Fruit fly (Drosophila melanogaster) whole organism, embryonic: ENCODE data around the gene CG43233.

Experiments
- CG10274 ChIP-seq: fragments of 200-800 bp; sonication (Bioruptor generic); optimal IDR thresholded peaks from 3 replicates; lab custom pipeline; 2017; ENCODE audit warnings: missing biosample characterization, mild to moderate bottlenecking, missing genetic modification characterization
- CG11504 ChIP-seq: fragments of 200-800 bp; sonication (Bioruptor generic); optimal IDR thresholded peaks from 3 replicates; lab custom pipeline; 2019; ENCODE audit warnings: missing biosample characterization, mild to moderate bottlenecking, missing genetic modification characterization, moderate library complexity
- CG11696 ChIP-seq: fragments of 200-800 bp; sonication (Bioruptor generic); IDR thresholded peaks from 2 replicates; pipeline ENCODE4 v1.3.6; 2022; ENCODE audit warnings: missing biosample characterization, missing genetic modification characterization
- CG12744 ChIP-seq: fragments of 200-800 bp; sonication (Bioruptor generic); optimal IDR thresholded peaks from 2 replicates; lab custom pipeline; 2016; ENCODE audit warnings: missing biosample characterization, missing genetic modification characterization
- CG12769 ChIP-seq: fragments of 200-800 bp; sonication (Bioruptor generic); optimal IDR thresholded peaks from 2 replicates; lab custom pipeline; 2019; ENCODE audit warnings: missing biosample characterization, mild to moderate bottlenecking, missing genetic modification characterization, moderate library complexity
- CG2116 ChIP-seq: fragments of 200-800 bp; sonication (Bioruptor generic); optimal IDR thresholded peaks from 3 replicates; lab custom pipeline; 2018; ENCODE audit warnings: missing biosample characterization, mild to moderate bottlenecking, missing genetic modification characterization
- CG2875 ChIP-seq: fragments of 200-800 bp; sonication (Bioruptor generic); optimal IDR thresholded peaks from 2 replicates; lab custom pipeline; 2017; ENCODE audit warnings: missing biosample characterization, mild to moderate bottlenecking, missing genetic modification characterization, missing genetic modification reagents
- CG4854 ChIP-seq: fragments of 200-800 bp; sonication (Bioruptor generic); optimal IDR thresholded peaks from 2 replicates; lab custom pipeline; 2016; ENCODE audit warnings: missing biosample characterization, missing genetic modification characterization, inconsistent platforms
- CG7745 ChIP-seq: fragments of 200-800 bp; sonication (Bioruptor generic); optimal IDR thresholded peaks from 2 replicates; lab custom pipeline; 2018; ENCODE audit warnings: missing biosample characterization, mild to moderate bottlenecking, missing genetic modification characterization, moderate library complexity
- CG7963 ChIP-seq: fragments of 200-800 bp; sonication (Bioruptor generic); IDR thresholded peaks from 3 replicates; pipeline ENCODE4 v1.3.6; 2022; ENCODE audit warnings: missing biosample characterization, missing genetic modification characterization; ENCODE audit not compliant: partially characterized antibody
- Ets65A ChIP-seq: fragments of 200-800 bp; sonication (Bioruptor generic); peaks from one replicate; lab custom pipeline; 2016; ENCODE audit warnings: missing biosample characterization, missing genetic modification characterization
- Hr51 ChIP-seq, 2 experiments: fragments of 200-800 bp; sonication (Bioruptor generic); optimal IDR thresholded peaks; 2 replicates in 1 of 2; 3 replicates in 1 of 2; lab custom pipeline; 2016 to 2018; ENCODE audit warnings: missing biosample characterization in 2 of 2, missing genetic modification characterization in 2 of 2, mild to moderate bottlenecking in 1 of 2, moderate library complexity in 1 of 2
- Med ChIP-seq: fragments of 200-800 bp; sonication (Bioruptor generic); peaks from one replicate; lab custom pipeline; 2016; ENCODE audit warnings: missing biosample characterization, missing genetic modification characterization, mild to moderate bottlenecking, inconsistent platforms, moderate library complexity
- Usf ChIP-seq: fragments of 200-800 bp; sonication (Bioruptor generic); optimal IDR thresholded peaks from 2 replicates; lab custom pipeline; 2017; ENCODE audit warnings: missing genotype, missing biosample characterization, missing genetic modification characterization
- chinmo ChIP-seq: fragments of 200-800 bp; sonication (Bioruptor generic); IDR thresholded peaks from 4 replicates; pipeline ENCODE4 v1.3.6; 2022; ENCODE audit warnings: missing biosample characterization, missing genetic modification characterization; ENCODE audit not compliant: partially characterized antibody
- chm ChIP-seq: fragments of 200-800 bp; sonication (Bioruptor generic); IDR thresholded peaks from 2 replicates; pipeline ENCODE4 v1.3.6; 2022; ENCODE audit warnings: missing biosample characterization, missing genetic modification characterization
- ci ChIP-seq: fragments of 200-800 bp; sonication (Bioruptor generic); IDR thresholded peaks from 3 replicates; pipeline ENCODE4 v1.3.6; 2022; ENCODE audit warnings: missing biosample characterization, missing genetic modification characterization
- corto ChIP-seq: fragments of 200-800 bp; sonication (Bioruptor generic); optimal IDR thresholded peaks from 2 replicates; lab custom pipeline; 2016; ENCODE audit warnings: missing biosample characterization, mild to moderate bottlenecking, missing genetic modification characterization, moderate library complexity
- crol ChIP-seq: fragments of 200-800 bp; sonication (Bioruptor generic); IDR thresholded peaks from 2 replicates; pipeline ENCODE4 v1.3.6; 2022; ENCODE audit warnings: missing biosample characterization, missing genetic modification characterization
- dm ChIP-seq: fragments of 200-800 bp; sonication (Bioruptor generic); optimal IDR thresholded peaks from 3 replicates; lab custom pipeline; 2016; ENCODE audit warnings: missing biosample characterization, missing genetic modification characterization
- en ChIP-seq: fragments of 200-800 bp; sonication (Bioruptor generic); optimal IDR thresholded peaks from 2 replicates; lab custom pipeline; 2016; ENCODE audit warnings: missing biosample characterization, missing genetic modification characterization
- eve ChIP-seq, 2 experiments: fragments of >200 bp; optimal IDR thresholded peaks; 2 replicates each; lab custom pipeline; 2017; ENCODE audit warnings: missing biosample characterization in 2 of 2, missing genetic modification characterization in 2 of 2
- h ChIP-seq: fragments of >200 bp; optimal IDR thresholded peaks from 2 replicates; lab custom pipeline; 2017
- nom ChIP-seq: fragments of 200-800 bp; sonication (Bioruptor generic); optimal IDR thresholded peaks from 2 replicates; lab custom pipeline; 2017; ENCODE audit warnings: missing biosample characterization, missing genetic modification characterization, mild to moderate bottlenecking, moderate library complexity, missing genetic modification reagents
- prd ChIP-seq, 3 experiments: fragments of >200 bp in 2 of 3; fragments of 200-800 bp in 1 of 3; sonication (Bioruptor generic) in 1 of 3; optimal IDR thresholded peaks in 2 of 3; IDR thresholded peaks in 1 of 3; 2 replicates in 2 of 3; 3 replicates in 1 of 3; pipeline versions ENCODE4 v1.3.6 to Lab custom; 2017 to 2022; ENCODE audit warnings: missing biosample characterization in 1 of 3, missing genetic modification characterization in 1 of 3
- pros ChIP-seq: fragments of 200-800 bp; sonication (Bioruptor generic); optimal IDR thresholded peaks from 3 replicates; lab custom pipeline; 2019; ENCODE audit warnings: missing biosample characterization, mild to moderate bottlenecking, missing genetic modification characterization, moderate library complexity
- sd ChIP-seq: fragments of 200-800 bp; sonication (Bioruptor generic); optimal IDR thresholded peaks from 3 replicates; lab custom pipeline; 2018; ENCODE audit warnings: missing biosample characterization, mild to moderate bottlenecking, missing genetic modification characterization, moderate library complexity
- sens ChIP-seq: fragments of 200-800 bp; sonication (Bioruptor generic); peaks from one replicate; lab custom pipeline; 2016; ENCODE audit warnings: missing biosample characterization, missing genetic modification characterization
- so ChIP-seq: fragments of 200-800 bp; sonication (Bioruptor generic); IDR thresholded peaks from 3 replicates; pipeline ENCODE4 v1.3.6; 2022; ENCODE audit warnings: missing biosample characterization, missing genetic modification characterization
- tll ChIP-seq, 2 experiments: fragments of 200-800 bp in 1 of 2; fragments of >200 bp in 1 of 2; sonication (Bioruptor generic) in 1 of 2; optimal IDR thresholded peaks; 2 replicates each; lab custom pipeline; 2017 to 2019; ENCODE audit warnings: missing biosample characterization in 2 of 2, missing genetic modification characterization in 2 of 2, mild to moderate bottlenecking in 1 of 2, moderate library complexity in 1 of 2
- twi ChIP-seq: fragments of 200-800 bp; optimal IDR thresholded peaks from 2 replicates; lab custom pipeline; 2019; ENCODE audit warnings: missing biosample characterization, mild to moderate bottlenecking, missing genetic modification characterization, moderate library complexity
- zen ChIP-seq: fragments of 200-800 bp; sonication (Bioruptor generic); optimal IDR thresholded peaks from 3 replicates; lab custom pipeline; 2018; ENCODE audit warnings: missing biosample characterization, mild to moderate bottlenecking, missing genetic modification characterization, moderate library complexity

The CG43233 gene

dm6 chr2L:20488128-20488527 lies 14.9 kb upstream of the CG43233 start (continued):
- TF ChIP-seq CG11696 (GFP tag; lab: Robert Waterston, UW) (0 out of 2 replicates have a peak, but pooled peaks have one; percentile 9), crol (peak; percentile 44; the same call in 1 of the 2 replicates), Usf (GFP tag; lab: Kevin White, UChicago) (no peak), eve (GFP tag; optimal IDR thresholded peaks at IDR 0.05; lab: Kevin White, UChicago) (peak in 1 of 2 experiments; percentile 43), ci (0 out of 3 replicates have a peak, but pooled peaks have one; percentile 15), h (lab: Kevin White, UChicago) (peak; percentile 50), zen (peak; percentile 6), prd (optimal IDR thresholded peaks at IDR 0.05; lab: Kevin White, UChicago) (no peak), prd (GFP tag; IDR thresholded peaks at IDR 0.05; lab: Robert Waterston, UW) (0 out of 3 replicates have a peak, but pooled peaks have one; percentile 6), pros (GFP tag; lab: Kevin White, UChicago) (peak; percentile 11), CG10274 (GFP tag; lab: Kevin White, UChicago) (no peak), corto (GFP tag; lab: Kevin White, UChicago) (no peak)

dm6 chr2L:20487723-20488122 lies 14.5 kb upstream of the CG43233 start:
- TF ChIP-seq CG12769 (tag; lab: Kevin White, UChicago) (peak; percentile 18), en (no peak), twi (tag; lab: Kevin White, UChicago) (peak; percentile 75), sd (tag; lab: Kevin White, UChicago) (peak; percentile 66), CG12744 (GFP tag; lab: Kevin White, UChicago) (no peak), sens (peak; percentile 65), so (GFP tag; lab: Robert Waterston, UW) (peak; percentile 74; the same call in 1 of the 3 replicates), CG4854 (GFP tag; lab: Kevin White, UChicago) (no peak), CG7963 (no peak), chinmo (GFP tag; lab: Robert Waterston, UW) (0 out of 4 replicates have a peak, but pooled peaks have one; percentile 11)
- TF ChIP-seq, all 482 proteins: peak for 6

- TF ChIP-seq nom, result peak; percentile 36
- no peak for TF ChIP-seq Usf (GFP tag; lab: Kevin White, UChicago)
- TF ChIP-seq CG2116 (GFP tag; lab: Kevin White, UChicago), result no peak
- peak; percentile 64 for TF ChIP-seq Ets65A (GFP tag; lab: Kevin White, UChicago)
- TF ChIP-seq Hr51 (GFP tag; optimal IDR thresholded peaks at IDR 0.05; lab: Kevin White, UChicago), result no peak
Measured at dm6 chr2L:20486752-20487141, 13.6 kb upstream of the CG43233 start.

DNA sequence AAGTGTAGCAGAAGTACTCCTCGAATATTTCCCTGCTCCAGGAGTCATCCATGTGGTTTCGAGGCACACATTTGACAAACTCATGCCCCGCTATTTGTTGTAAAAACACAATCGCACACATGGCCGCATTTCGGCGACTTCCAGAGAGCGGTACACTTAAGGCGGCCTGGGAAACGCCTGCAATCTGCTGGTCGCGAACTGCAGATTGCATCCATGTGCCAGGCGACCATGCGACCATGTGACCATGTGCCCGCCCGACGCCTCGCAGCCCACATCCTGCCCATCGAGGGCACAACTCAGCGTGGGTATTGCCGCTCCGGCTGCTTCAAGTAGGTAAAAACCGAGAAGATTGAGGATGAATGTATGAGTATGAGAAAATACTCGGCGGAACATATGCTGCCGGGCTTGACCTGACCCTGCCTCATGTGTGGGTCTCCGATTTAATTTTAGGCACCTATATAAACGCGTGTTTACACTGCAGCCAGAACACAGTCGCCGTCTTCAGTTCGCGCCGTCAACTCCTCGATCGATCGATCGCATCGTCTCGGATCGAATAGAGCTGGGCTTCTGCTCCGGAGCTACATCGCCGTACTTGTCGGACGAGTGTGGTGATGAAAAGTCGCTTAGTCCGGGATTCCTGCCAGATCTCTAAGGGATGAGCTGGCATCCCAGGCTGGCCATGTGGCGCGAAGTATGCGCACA lies 13.0 kb upstream of the CG43233 start:
- no peak for TF ChIP-seq CG2875 (GFP tag; lab: Kevin White, UChicago)
- no peak for TF ChIP-seq CG7745 (tag; lab: Kevin White, UChicago)
- TF ChIP-seq twi (tag; lab: Kevin White, UChicago), result peak; percentile 100
- TF ChIP-seq tll (GFP tag; optimal IDR thresholded peaks at IDR 0.05; lab: Kevin White, UChicago), result peak in 1 of 2 experiments; percentile 42
- no peak for TF ChIP-seq CG11504 (tag; lab: Kevin White, UChicago)
- peak; percentile 11; the same call in 1 of the 2 replicates for TF ChIP-seq chm (GFP tag; lab: Robert Waterston, UW)
- peak; percentile 56 for TF ChIP-seq Med (GFP tag; lab: Kevin White, UChicago)
- TF ChIP-seq Ets65A (GFP tag; lab: Kevin White, UChicago), result peak; percentile 84
- peak; percentile 31 for TF ChIP-seq dm
